Worm (Caenorhabditis elegans): ENCODE results near the gene srw-142.
"Not testable (repeated sequence)": the region's sequence is repeated elsewhere in the genome, so short reads cannot be mapped to it uniquely, and the experiment has no call there.

Gene srw-142

ce11 chrV:2979978-2980377 is 21.9 kb upstream of the srw-142 start, which contains the start of gene srw-118:
TSS of gene srw-118 (minus strand) at chrV:2980078.
- TF ChIP-seq lsy-2 (tag; optimal IDR thresholded peaks at IDR 0.05) = no peak

- TF ChIP-seq ceh-83 (GFP tag; optimal IDR thresholded peaks at IDR 0.05) = no peak
- TF ChIP-seq flh-1 (GFP tag; optimal IDR thresholded peaks at IDR 0.05) = no peak
- TF ChIP-seq M03D4.4 (tag; optimal IDR thresholded peaks at IDR 0.05) = no peak
- no peak for TF ChIP-seq unc-120 (tag; optimal IDR thresholded peaks at IDR 0.05; ENCODE audit: poor library complexity, severe bottlenecking)
- TF ChIP-seq zip-8 (tag; optimal IDR thresholded peaks at IDR 0.05) = no peak
- TF ChIP-seq pha-4 (tag; optimal IDR thresholded peaks at IDR 0.05) = no peak
- TF ChIP-seq unc-62 (GFP tag; optimal IDR thresholded peaks at IDR 0.05) = no peak
- no peak for TF ChIP-seq lin-32 (GFP tag; optimal IDR thresholded peaks at IDR 0.05)
- no peak for TF ChIP-seq nhr-76 (tag; optimal IDR thresholded peaks at IDR 0.05)
- no peak for TF ChIP-seq ham-2 (GFP tag; optimal IDR thresholded peaks at IDR 0.05)
Measured at ce11 chrV:2976287-2976686, 18.2 kb upstream of the srw-142 start, which contains the start of gene srw-124. TSS of gene srw-124 (plus strand) at chrV:2976587.

- not testable (repeated sequence) for TF ChIP-seq mep-1 (tag; optimal IDR thresholded peaks at IDR 0.05); elt-3 (tag; optimal IDR thresholded peaks at IDR 0.05); ces-1 (GFP tag; optimal IDR thresholded peaks at IDR 0.05)
Measured at ce11 chrV:2975285-2975684, 17.2 kb upstream of the srw-142 start, which contains the start of gene srw-123. TSS of gene srw-123 (minus strand) at chrV:2975385.

ce11 chrV:2971307-2971999 is 13.4 kb upstream of the srw-142 start, which contains the start of gene srw-129:
TSS of gene srw-129 (plus strand) at chrV:2971949.
- TF ChIP-seq unc-62 (GFP tag; optimal IDR thresholded peaks at IDR 0.05) (no peak), mab-5 (tag; optimal IDR thresholded peaks at IDR 0.05) (no peak), mep-1 (tag; optimal IDR thresholded peaks at IDR 0.05) (no peak), M03D4.4 (tag; optimal IDR thresholded peaks at IDR 0.05) (no peak), drap-1 (GFP tag; optimal IDR thresholded peaks at IDR 0.05) (no peak), flh-1 (GFP tag; optimal IDR thresholded peaks at IDR 0.05) (no peak), nhr-237 (tag; optimal IDR thresholded peaks at IDR 0.05) (no peak), pha-4 (tag; optimal IDR thresholded peaks at IDR 0.05) (no peak), ceh-83 (GFP tag; optimal IDR thresholded peaks at IDR 0.05) (no peak), elt-1 (tag; optimal IDR thresholded peaks at IDR 0.05; ENCODE audit: borderline replicate concordance, insufficient read depth) (no peak), snpc-4 (tag; optimal IDR thresholded peaks at IDR 0.05) (no peak), ceh-43 (GFP tag; optimal IDR thresholded peaks at IDR 0.05) (no peak), ham-2 (GFP tag; optimal IDR thresholded peaks at IDR 0.05) (no peak), unc-39 (tag; optimal IDR thresholded peaks at IDR 0.05) (no peak), elt-3 (tag; optimal IDR thresholded peaks at IDR 0.05) (no peak), nhr-28 (tag; optimal IDR thresholded peaks at IDR 0.05) (no peak)

- TF ChIP-seq unc-39 (tag; optimal IDR thresholded peaks at IDR 0.05) (no peak), ham-2 (GFP tag; optimal IDR thresholded peaks at IDR 0.05) (no peak), nhr-2 (tag; optimal IDR thresholded peaks at IDR 0.05) (no peak), drap-1 (GFP tag; optimal IDR thresholded peaks at IDR 0.05) (no peak), M03D4.4 (tag; optimal IDR thresholded peaks at IDR 0.05) (no peak)
Measured at ce11 chrV:2964786-2965185, 6.7 kb upstream of the srw-142 start, which contains the start of gene srh-88. TSS of gene srh-88 (minus strand) at chrV:2964886.

ce11 chrV:2962960-2963359 is 4.9 kb upstream of the srw-142 start, which contains the start of gene srw-138:
TSS of gene srw-138 (minus strand) at chrV:2963060.
- TF ChIP-seq ceh-83 (GFP tag; optimal IDR thresholded peaks at IDR 0.05) (no peak), elt-3 (tag; optimal IDR thresholded peaks at IDR 0.05) (no peak), unc-120 (tag; optimal IDR thresholded peaks at IDR 0.05; ENCODE audit: poor library complexity, severe bottlenecking) (no peak), ceh-39 (tag; optimal IDR thresholded peaks at IDR 0.05) (no peak), flh-1 (GFP tag; optimal IDR thresholded peaks at IDR 0.05) (no peak), blmp-1 (tag; optimal IDR thresholded peaks at IDR 0.05) (no peak), pha-4 (tag; optimal IDR thresholded peaks at IDR 0.05) (no peak), ces-1 (GFP tag; optimal IDR thresholded peaks at IDR 0.05) (no peak), snpc-4 (tag; optimal IDR thresholded peaks at IDR 0.05) (no peak), lin-13 (tag; optimal IDR thresholded peaks at IDR 0.05) (no peak), sptf-1 (tag; optimal IDR thresholded peaks at IDR 0.05) (no peak), mab-5 (tag; optimal IDR thresholded peaks at IDR 0.05) (no peak), ztf-11 (tag; optimal IDR thresholded peaks at IDR 0.05) (no peak)
